Fruit fly (Drosophila melanogaster) whole organism, embryonic: ENCODE measurements around the gene CG3534.

Source experiments
- CG10366 ChIP-seq: fragments of 200-800 bp; sonication (Bioruptor generic); IDR thresholded peaks from 2 replicates; pipeline ENCODE4 v1.3.6; 2022; ENCODE audit warnings: missing biosample characterization, missing genetic modification characterization
- CG11504 ChIP-seq: fragments of 200-800 bp; sonication (Bioruptor generic); optimal IDR thresholded peaks from 3 replicates; lab custom pipeline; 2019; ENCODE audit warnings: missing biosample characterization, mild to moderate bottlenecking, missing genetic modification characterization, moderate library complexity
- CG12104 ChIP-seq: fragments of 200-800 bp; sonication (Bioruptor generic); optimal IDR thresholded peaks from 3 replicates; lab custom pipeline; 2016; ENCODE audit warnings: missing biosample characterization, missing genetic modification characterization
- CG13123 ChIP-seq: fragments of 200-800 bp; sonication (Bioruptor generic); optimal IDR thresholded peaks from 2 replicates; lab custom pipeline; 2016; ENCODE audit warnings: missing biosample characterization, missing genetic modification characterization
- CG13287 ChIP-seq: fragments of 200-800 bp; sonication (Bioruptor generic); IDR thresholded peaks from 2 replicates; pipeline ENCODE4 v1.3.6; 2022; ENCODE audit warnings: missing biosample characterization, missing genetic modification characterization; ENCODE audit not compliant: partially characterized antibody
- CG15073 ChIP-seq: fragments of 200-800 bp; sonication (Bioruptor generic); optimal IDR thresholded peaks from 2 replicates; lab custom pipeline; 2016; ENCODE audit warnings: missing biosample characterization, missing genetic modification characterization
- CG15514 ChIP-seq: fragments of 200-800 bp; sonication (Bioruptor generic); optimal IDR thresholded peaks from 3 replicates; lab custom pipeline; 2017; ENCODE audit warnings: missing biosample characterization, missing genetic modification characterization, mild to moderate bottlenecking, moderate library complexity, missing genetic modification reagents
- CG15601 ChIP-seq: fragments of 200-800 bp; sonication (Bioruptor generic); optimal IDR thresholded peaks from 3 replicates; lab custom pipeline; 2019; ENCODE audit warnings: missing biosample characterization, mild to moderate bottlenecking, missing genetic modification characterization, moderate library complexity
- CG18476 ChIP-seq: fragments of 200-800 bp; sonication (Bioruptor generic); optimal IDR thresholded peaks from 2 replicates; lab custom pipeline; 2016; ENCODE audit warnings: missing biosample characterization, mild to moderate bottlenecking, missing genetic modification characterization
- CG3281 ChIP-seq: fragments of 200-800 bp; sonication (Bioruptor generic); optimal IDR thresholded peaks from 3 replicates; lab custom pipeline; 2017; ENCODE audit warnings: missing biosample characterization, mild to moderate bottlenecking, missing genetic modification characterization
- CG34422 ChIP-seq: fragments of 200-800 bp; sonication (Bioruptor generic); IDR thresholded peaks from 3 replicates; pipeline ENCODE4 v1.3.6; 2022; ENCODE audit warnings: missing biosample characterization, missing genetic modification characterization
- CG3726 ChIP-seq: fragments of 200-800 bp; sonication (Bioruptor generic); IDR thresholded peaks from 3 replicates; pipeline ENCODE4, ENCODE4 v1.3.6; 2022; ENCODE audit warnings: missing biosample characterization, missing genetic modification characterization
- CG3995 ChIP-seq: fragments of 200-800 bp; sonication (Bioruptor generic); optimal IDR thresholded peaks from 3 replicates; lab custom pipeline; 2016; ENCODE audit warnings: missing biosample characterization, missing genetic modification characterization
- CG42726 ChIP-seq: fragments of 200-800 bp; sonication (Bioruptor generic); IDR thresholded peaks from 2 replicates; pipeline ENCODE4 v1.3.6; 2022; ENCODE audit warnings: missing biosample characterization, missing genetic modification characterization; ENCODE audit not compliant: partially characterized antibody
- CG43689 ChIP-seq: fragments of 200-800 bp; sonication (Bioruptor generic); IDR thresholded peaks from 2 replicates; pipeline ENCODE4 v1.3.6; 2022; ENCODE audit warnings: missing biosample characterization, missing genetic modification characterization
- CG4424 ChIP-seq: fragments of 200-800 bp; sonication (Bioruptor generic); optimal IDR thresholded peaks from 3 replicates; lab custom pipeline; 2016; ENCODE audit warnings: missing biosample characterization, missing genetic modification characterization
- CG7963 ChIP-seq: fragments of 200-800 bp; sonication (Bioruptor generic); IDR thresholded peaks from 3 replicates; pipeline ENCODE4 v1.3.6; 2022; ENCODE audit warnings: missing biosample characterization, missing genetic modification characterization; ENCODE audit not compliant: partially characterized antibody
- CG7987 ChIP-seq: fragments of 200-800 bp; sonication (Bioruptor generic); optimal IDR thresholded peaks from 2 replicates; lab custom pipeline; 2018; ENCODE audit warnings: missing biosample characterization, mild to moderate bottlenecking, missing genetic modification characterization, moderate library complexity
- CG9876 ChIP-seq: fragments of 200-800 bp; sonication (Bioruptor generic); optimal IDR thresholded peaks from 2 replicates; lab custom pipeline; 2016; ENCODE audit warnings: missing biosample characterization, missing genetic modification characterization
- CTCF ChIP-seq: fragments of 200-800 bp; sonication (Bioruptor generic); optimal IDR thresholded peaks from 2 replicates; lab custom pipeline; 2017; ENCODE audit warnings: missing biosample characterization, mild to moderate bottlenecking, missing genetic modification characterization, moderate library complexity
- Dad ChIP-seq: fragments of 200-800 bp; sonication (Bioruptor generic); optimal IDR thresholded peaks from 3 replicates; lab custom pipeline; 2016; ENCODE audit warnings: missing biosample characterization, missing genetic modification characterization
- Fer1 ChIP-seq: fragments of 200-800 bp; sonication (Bioruptor generic); optimal IDR thresholded peaks from 2 replicates; lab custom pipeline; 2017; ENCODE audit warnings: missing biosample characterization, mild to moderate bottlenecking, missing genetic modification characterization
- H2.0 ChIP-seq: fragments of 200-800 bp; sonication (Bioruptor generic); IDR thresholded peaks from 2 replicates; pipeline ENCODE4 v1.3.6; 2022; ENCODE audit warnings: missing biosample characterization, missing genetic modification characterization
- HLH3B ChIP-seq: fragments of 200-800 bp; sonication (Bioruptor generic); IDR thresholded peaks from 2 replicates; pipeline ENCODE4 v1.3.6; 2022; ENCODE audit warnings: missing biosample characterization, missing genetic modification characterization
- Optix ChIP-seq: fragments of 200-800 bp; sonication (Bioruptor generic); IDR thresholded peaks from 3 replicates; pipeline ENCODE4 v1.3.6; 2022; ENCODE audit warnings: missing biosample characterization, missing genetic modification characterization
- Rfx ChIP-seq: fragments of 200-800 bp; sonication (Bioruptor generic); IDR thresholded peaks from 2 replicates; pipeline ENCODE4 v1.3.6; 2022; ENCODE audit warnings: missing biosample characterization, missing genetic modification characterization
- Rx ChIP-seq: fragments of 200-800 bp; sonication (Bioruptor generic); IDR thresholded peaks from 2 replicates; pipeline ENCODE4 v1.3.6; 2022; ENCODE audit warnings: missing biosample characterization, missing genetic modification characterization
- ac ChIP-seq: fragments of 200-800 bp; sonication (Bioruptor generic); optimal IDR thresholded peaks from 3 replicates; lab custom pipeline; 2017; ENCODE audit warnings: missing biosample characterization, mild to moderate bottlenecking, missing genetic modification characterization
- bbx ChIP-seq: fragments of 200-800 bp; sonication (Bioruptor generic); IDR thresholded peaks from 2 replicates; pipeline ENCODE4 v1.3.6; 2022; ENCODE audit warnings: missing biosample characterization, missing genetic modification characterization; ENCODE audit not compliant: partially characterized antibody
- bigmax ChIP-seq: fragments of 200-800 bp; sonication (Bioruptor generic); optimal IDR thresholded peaks from 2 replicates; lab custom pipeline; 2018; ENCODE audit warnings: missing biosample characterization, mild to moderate bottlenecking, missing genetic modification characterization
- cas ChIP-seq: fragments of 200-800 bp; sonication (Bioruptor generic); IDR thresholded peaks from 2 replicates; pipeline ENCODE4 v1.3.6; 2022; ENCODE audit warnings: missing biosample characterization, missing genetic modification characterization
- ci ChIP-seq: fragments of 200-800 bp; sonication (Bioruptor generic); IDR thresholded peaks from 3 replicates; pipeline ENCODE4 v1.3.6; 2022; ENCODE audit warnings: missing biosample characterization, missing genetic modification characterization
- crc ChIP-seq: fragments of 200-800 bp; sonication (Bioruptor generic); optimal IDR thresholded peaks from 2 replicates; lab custom pipeline; 2016; ENCODE audit warnings: missing biosample characterization, missing genetic modification characterization
- da ChIP-seq: fragments of 200-800 bp; sonication (Bioruptor generic); optimal IDR thresholded peaks from 2 replicates; lab custom pipeline; 2016; ENCODE audit warnings: missing biosample characterization, missing genetic modification characterization
- dan ChIP-seq: fragments of 200-800 bp; sonication (Bioruptor generic); IDR thresholded peaks from 2 replicates; pipeline ENCODE4 v1.3.6; 2022; ENCODE audit warnings: missing biosample characterization, missing genetic modification characterization
- danr ChIP-seq: fragments of 200-800 bp; sonication (Bioruptor generic); IDR thresholded peaks from 2 replicates; pipeline ENCODE4 v1.3.6; 2022; ENCODE audit warnings: missing biosample characterization, missing genetic modification characterization
- en ChIP-seq: fragments of 200-800 bp; sonication (Bioruptor generic); optimal IDR thresholded peaks from 2 replicates; lab custom pipeline; 2016; ENCODE audit warnings: missing biosample characterization, missing genetic modification characterization
- eve ChIP-seq, 2 experiments: fragments of >200 bp; optimal IDR thresholded peaks; 2 replicates each; lab custom pipeline; 2017; ENCODE audit warnings: missing biosample characterization in 2 of 2, missing genetic modification characterization in 2 of 2
- fd102C ChIP-seq: fragments of 200-800 bp; sonication (Bioruptor generic); optimal IDR thresholded peaks from 2 replicates; lab custom pipeline; 2018; ENCODE audit warnings: missing biosample characterization, mild to moderate bottlenecking, missing genetic modification characterization, moderate library complexity
- fd96Cb ChIP-seq: fragments of 200-800 bp; sonication (Bioruptor generic); optimal IDR thresholded peaks from 2 replicates; lab custom pipeline; 2018; ENCODE audit warnings: missing biosample characterization, mild to moderate bottlenecking, missing genetic modification characterization, moderate library complexity
- gsb-n ChIP-seq: fragments of 200-800 bp; sonication (Bioruptor generic); optimal IDR thresholded peaks from 3 replicates; lab custom pipeline; 2018; ENCODE audit warnings: missing biosample characterization, mild to moderate bottlenecking, missing genetic modification characterization
- hth ChIP-seq: fragments of >200 bp; optimal IDR thresholded peaks from 2 replicates; lab custom pipeline; 2017; ENCODE audit warnings: inconsistent platforms
- ind ChIP-seq: fragments of 200-800 bp; sonication (Bioruptor generic); optimal IDR thresholded peaks from 3 replicates; lab custom pipeline; 2016; ENCODE audit warnings: missing biosample characterization, missing genetic modification characterization
- jumu ChIP-seq: fragments of 200-800 bp; sonication (Bioruptor generic); optimal IDR thresholded peaks from 3 replicates; lab custom pipeline; 2016; ENCODE audit warnings: missing biosample characterization, missing genetic modification characterization
- klu ChIP-seq: fragments of 200-800 bp; sonication (Bioruptor generic); IDR thresholded peaks from 2 replicates; pipeline ENCODE4 v1.3.6; 2022; ENCODE audit warnings: missing biosample characterization, missing genetic modification characterization
- lmd ChIP-seq: fragments of 200-800 bp; sonication (Bioruptor generic); IDR thresholded peaks from 2 replicates; pipeline ENCODE4 v1.3.6; 2022; ENCODE audit warnings: missing biosample characterization, missing genetic modification characterization
- luna ChIP-seq: fragments of 200-800 bp; sonication (Bioruptor generic); optimal IDR thresholded peaks from 2 replicates; lab custom pipeline; 2016; ENCODE audit warnings: missing biosample characterization, missing genetic modification characterization
- mam ChIP-seq: fragments of 200-800 bp; sonication (Bioruptor generic); optimal IDR thresholded peaks from 3 replicates; lab custom pipeline; 2016; ENCODE audit warnings: missing biosample characterization, missing genetic modification characterization
- onecut ChIP-seq: fragments of 200-800 bp; sonication (Bioruptor generic); IDR thresholded peaks from 2 replicates; pipeline ENCODE4 v1.3.6; 2022; ENCODE audit warnings: missing biosample characterization, missing genetic modification characterization
- run ChIP-seq: fragments of 200-800 bp; sonication (Bioruptor generic); optimal IDR thresholded peaks from 3 replicates; lab custom pipeline; 2018; ENCODE audit warnings: missing biosample characterization, mild to moderate bottlenecking, missing genetic modification characterization
- sens ChIP-seq: fragments of 200-800 bp; sonication (Bioruptor generic); peaks from one replicate; lab custom pipeline; 2016; ENCODE audit warnings: missing biosample characterization, missing genetic modification characterization
- toy ChIP-seq: fragments of 200-800 bp; sonication (Bioruptor generic); IDR thresholded peaks from 2 replicates; pipeline ENCODE4 v1.3.6; 2022; ENCODE audit warnings: missing biosample characterization, missing genetic modification characterization
- ttk ChIP-seq: fragments of 200-800 bp; sonication (Bioruptor generic); IDR thresholded peaks from 2 replicates; pipeline ENCODE4 v2.1.2; 2022; ENCODE audit warnings: missing biosample characterization, missing genetic modification characterization
- usp ChIP-seq: fragments of >200 bp; optimal IDR thresholded peaks from 2 replicates; lab custom pipeline; 2017; ENCODE audit warnings: missing biosample characterization, missing genetic modification characterization
- wor ChIP-seq: fragments of 200-800 bp; sonication (Bioruptor generic); IDR thresholded peaks from 2 replicates; pipeline ENCODE4 v1.3.6; 2022; ENCODE audit warnings: missing biosample characterization, missing genetic modification characterization
- zfh2 ChIP-seq: fragments of 200-800 bp; sonication (Bioruptor generic); optimal IDR thresholded peaks from 2 replicates; lab custom pipeline; 2016; ENCODE audit warnings: missing biosample characterization, missing genetic modification characterization

The CG3534 gene

DNA sequence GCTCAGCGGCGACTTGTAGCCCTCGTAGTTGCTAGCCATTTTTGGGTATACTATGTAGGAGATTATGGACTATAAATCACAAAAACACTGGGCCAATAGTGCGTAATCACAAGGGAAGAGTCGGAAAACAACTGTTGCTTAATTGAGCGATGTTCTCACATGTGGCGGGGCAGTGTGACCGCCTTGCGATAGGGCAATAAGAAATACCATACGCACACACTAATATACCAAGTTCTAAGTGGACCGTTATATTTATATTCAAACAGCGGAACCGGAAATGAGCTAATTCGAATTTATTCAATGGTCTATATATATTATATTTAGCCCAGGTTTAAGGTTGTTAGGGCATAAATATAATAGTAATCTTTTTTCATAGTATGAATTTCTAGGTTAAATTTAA lies 24.7 kb downstream of the CG3534 start, which contains the start of gene Adsl (continued):
- TF ChIP-seq CG4424 (GFP tag; lab: Kevin White, UChicago): peak; percentile 74
- TF ChIP-seq danr: no peak
- no peak for TF ChIP-seq Optix (GFP tag; lab: Robert Waterston, UW)
- TF ChIP-seq CG10366 (GFP tag; lab: Robert Waterston, UW): no peak; the same call in 1 of the 2 replicates
- no peak for TF ChIP-seq usp (GFP tag; lab: Kevin White, UChicago)
- TF ChIP-seq fd102C (GFP tag; lab: Kevin White, UChicago): peak; percentile 60
- no peak for TF ChIP-seq CG11504 (tag; lab: Kevin White, UChicago)
- TF ChIP-seq klu (GFP tag; lab: Robert Waterston, UW): no peak
- no peak for TF ChIP-seq CG42726 (GFP tag; lab: Robert Waterston, UW)
- TF ChIP-seq CG13123: no peak
- peak; percentile 33 for TF ChIP-seq Dad (GFP tag; lab: Kevin White, UChicago)
- peak; percentile 87 for TF ChIP-seq CG7987
- peak; percentile 42; the same call in 1 of the 3 replicates for TF ChIP-seq CG34422
- TF ChIP-seq sens (GFP tag; lab: Kevin White, UChicago): peak; percentile 89
- no peak for TF ChIP-seq cas
- peak; percentile 83 for TF ChIP-seq CG3281 (GFP tag; lab: Kevin White, UChicago)
- TF ChIP-seq CG15073 (GFP tag; lab: Kevin White, UChicago): no peak
- TF ChIP-seq hth (lab: Kevin White, UChicago): no peak
- TF ChIP-seq H2.0 (GFP tag; lab: Robert Waterston, UW): no peak
- no peak for TF ChIP-seq dan (GFP tag; lab: Robert Waterston, UW)
- peak; percentile 91 for TF ChIP-seq ci
- TF ChIP-seq zfh2 (GFP tag; lab: Kevin White, UChicago): no peak
- TF ChIP-seq da (GFP tag; lab: Kevin White, UChicago): peak; percentile 12
- TF ChIP-seq bigmax (GFP tag; lab: Kevin White, UChicago): peak; percentile 54
- no peak for TF ChIP-seq CG9876 (GFP tag; lab: Kevin White, UChicago)
- no peak for TF ChIP-seq CG43689 (GFP tag; lab: Robert Waterston, UW)
- no peak for TF ChIP-seq luna (GFP tag; lab: Kevin White, UChicago)
- TF ChIP-seq ttk (GFP tag; lab: Robert Waterston, UW): no peak
- TF ChIP-seq Rx: no peak
- TF ChIP-seq bbx (GFP tag; lab: Robert Waterston, UW): peak; percentile 25; the same call in 1 of the 2 replicates
- no peak for TF ChIP-seq wor (GFP tag; lab: Robert Waterston, UW)
- TF ChIP-seq Fer1: no peak
- no peak for TF ChIP-seq CG3726 (GFP tag; lab: Robert Waterston, UW)
- TF ChIP-seq en (GFP tag; lab: Kevin White, UChicago): peak; percentile 39
- TF ChIP-seq CG12104 (GFP tag; lab: Kevin White, UChicago): peak; percentile 19
- TF ChIP-seq lmd (GFP tag; lab: Robert Waterston, UW): no peak
- peak; percentile 83 for TF ChIP-seq gsb-n (tag; lab: Kevin White, UChicago)
- peak; percentile 61 for TF ChIP-seq onecut
- TF ChIP-seq CTCF: peak; percentile 56
- TF ChIP-seq toy (GFP tag; lab: Robert Waterston, UW): 0 out of 2 replicates have a peak, but pooled peaks have one; percentile 16
- no peak for TF ChIP-seq fd96Cb (tag; lab: Kevin White, UChicago)

- TF ChIP-seq eve (GFP tag; optimal IDR thresholded peaks at IDR 0.05; lab: Kevin White, UChicago) (no peak), mam (GFP tag; lab: Kevin White, UChicago) (no peak), Rfx (GFP tag; lab: Robert Waterston, UW) (no peak), CG15601 (tag; lab: Kevin White, UChicago) (no peak), HLH3B (GFP tag; lab: Robert Waterston, UW) (no peak), ind (GFP tag; lab: Kevin White, UChicago) (no peak), jumu (GFP tag; lab: Kevin White, UChicago) (no peak), CG3995 (no peak), run (tag; lab: Kevin White, UChicago) (no peak), CG13287 (GFP tag; lab: Robert Waterston, UW) (no peak), CG15514 (GFP tag; lab: Kevin White, UChicago) (no peak), CG7963 (GFP tag; lab: Robert Waterston, UW) (no peak), lmd (GFP tag; lab: Robert Waterston, UW) (no peak), crc (no peak), ac (GFP tag; lab: Kevin White, UChicago) (no peak), CG18476 (GFP tag; lab: Kevin White, UChicago) (no peak)
Observed at dm6 chr3R:17028393-17028792, 32.1 kb downstream of the CG3534 start, which contains the start of gene CG5225. CG5225 (plus strand) TSS chr3R:17028693.
